Fruit fly (Drosophila melanogaster) whole organism, prepupa: ENCODE results near the gene CG17329.

ENCODE experiments used
- Blimp-1 ChIP-seq: fragments of 200-800 bp; sonication (Bioruptor generic); optimal IDR thresholded peaks from 3 replicates; lab custom pipeline; 2017; ENCODE audit warnings: missing biosample characterization, missing genetic modification characterization, mild to moderate bottlenecking, moderate library complexity, missing genetic modification reagents
- CG10631 ChIP-seq: fragments of 200-800 bp; sonication (Bioruptor generic); optimal IDR thresholded peaks from 2 replicates; lab custom pipeline; 2016; ENCODE audit warnings: missing biosample characterization, missing genetic modification characterization
- CG11294 ChIP-seq: fragments of 200-800 bp; sonication (Bioruptor generic); IDR thresholded peaks from 2 replicates; pipeline ENCODE4 v1.3.6; 2022; ENCODE audit warnings: missing biosample characterization, missing genetic modification characterization
- CG11762 ChIP-seq: fragments of 200-800 bp; sonication (Bioruptor generic); optimal IDR thresholded peaks from 3 replicates; lab custom pipeline; 2016; ENCODE audit warnings: missing biosample characterization, missing genetic modification characterization; ENCODE audit not compliant: insufficient read depth
- CG11902 ChIP-seq: fragments of 200-800 bp; sonication (Bioruptor generic); optimal IDR thresholded peaks from 3 replicates; lab custom pipeline; 2016; ENCODE audit warnings: missing biosample characterization, missing genetic modification characterization
- CG15336 ChIP-seq: fragments of 200-800 bp; sonication (Bioruptor generic); IDR thresholded peaks from 2 replicates; pipeline ENCODE4 v1.3.6; 2022; ENCODE audit warnings: missing biosample characterization, missing genetic modification characterization
- CG1621 ChIP-seq: fragments of 200-800 bp; sonication (Bioruptor generic); optimal IDR thresholded peaks from 3 replicates; lab custom pipeline; 2018; ENCODE audit warnings: missing biosample characterization, mild to moderate bottlenecking, missing genetic modification characterization
- CG16779 ChIP-seq: fragments of 200-800 bp; sonication (Bioruptor generic); optimal IDR thresholded peaks from 3 replicates; lab custom pipeline; 2017; ENCODE audit warnings: missing biosample characterization, mild to moderate bottlenecking, missing genetic modification characterization
- CG31627 ChIP-seq: fragments of 200-800 bp; sonication (Bioruptor generic); optimal IDR thresholded peaks from 3 replicates; lab custom pipeline; 2016; ENCODE audit warnings: missing biosample characterization, missing genetic modification characterization
- CG32006 ChIP-seq: fragments of 200-800 bp; sonication (Bioruptor generic); optimal IDR thresholded peaks from 3 replicates; lab custom pipeline; 2017; ENCODE audit warnings: missing biosample characterization, mild to moderate bottlenecking, missing genetic modification characterization
- CG34406 ChIP-seq: fragments of 200-800 bp; sonication (Bioruptor generic); optimal IDR thresholded peaks from 3 replicates; lab custom pipeline; 2016; ENCODE audit warnings: missing biosample characterization, missing genetic modification characterization
- CG3919 ChIP-seq: fragments of 200-800 bp; sonication (Bioruptor generic); optimal IDR thresholded peaks from 3 replicates; lab custom pipeline; 2016; ENCODE audit warnings: missing biosample characterization, missing genetic modification characterization
- CG6163 ChIP-seq: fragments of 200-800 bp; sonication (Bioruptor generic); IDR thresholded peaks from 3 replicates; pipeline ENCODE4 v1.3.6; 2022; ENCODE audit warnings: missing biosample characterization, missing genetic modification characterization
- CG6276 ChIP-seq: fragments of 200-800 bp; sonication (Bioruptor generic); optimal IDR thresholded peaks from 2 replicates; lab custom pipeline; 2017; ENCODE audit warnings: missing biosample characterization, mild to moderate bottlenecking, missing genetic modification characterization
- CG6792 ChIP-seq: fragments of 200-800 bp; sonication (Bioruptor generic); optimal IDR thresholded peaks from 3 replicates; lab custom pipeline; 2016; ENCODE audit warnings: missing biosample characterization, missing genetic modification characterization
- CG6808 ChIP-seq: fragments of 200-800 bp; sonication (Bioruptor generic); optimal IDR thresholded peaks from 3 replicates; lab custom pipeline; 2017; ENCODE audit warnings: missing biosample characterization, missing genetic modification characterization, mild to moderate bottlenecking, moderate library complexity, missing genetic modification reagents
- CG6854 ChIP-seq: fragments of 200-800 bp; sonication (Bioruptor generic); optimal IDR thresholded peaks from 2 replicates; lab custom pipeline; 2017; ENCODE audit warnings: missing biosample characterization, mild to moderate bottlenecking, missing genetic modification characterization
- CG7368 ChIP-seq: fragments of 200-800 bp; sonication (Bioruptor generic); optimal IDR thresholded peaks from 3 replicates; lab custom pipeline; 2016; ENCODE audit warnings: missing biosample characterization, missing genetic modification characterization
- CG8319 ChIP-seq: fragments of 200-800 bp; sonication (Bioruptor generic); optimal IDR thresholded peaks from 3 replicates; lab custom pipeline; 2016; ENCODE audit warnings: missing biosample characterization, missing genetic modification characterization
- CG9139 ChIP-seq: fragments of 200-800 bp; sonication (Bioruptor generic); optimal IDR thresholded peaks from 3 replicates; lab custom pipeline; 2017; ENCODE audit warnings: missing biosample characterization, mild to moderate bottlenecking, missing genetic modification characterization
- Eip93F ChIP-seq: fragments of 200-800 bp; sonication (Bioruptor generic); optimal IDR thresholded peaks from 2 replicates; lab custom pipeline; 2016; ENCODE audit warnings: missing biosample characterization, mild to moderate bottlenecking, missing genetic modification characterization
- Ets21C ChIP-seq: fragments of 200-800 bp; sonication (Bioruptor generic); optimal IDR thresholded peaks from 3 replicates; lab custom pipeline; 2016; ENCODE audit warnings: missing biosample characterization, missing genetic modification characterization
- Ets96B ChIP-seq: fragments of 200-800 bp; optimal IDR thresholded peaks from 2 replicates; lab custom pipeline; 2019; ENCODE audit warnings: missing biosample characterization, mild to moderate bottlenecking, missing genetic modification characterization, moderate library complexity
- Gug ChIP-seq: fragments of 200-800 bp; sonication (Bioruptor generic); IDR thresholded peaks from 2 replicates; pipeline ENCODE4 v1.3.6; 2022; ENCODE audit warnings: missing biosample characterization, missing genetic modification characterization
- Hr38 ChIP-seq: sonication (Bioruptor generic); optimal IDR thresholded peaks from 2 replicates; lab custom pipeline; 2016; ENCODE audit warnings: missing biosample characterization, missing genetic modification characterization
- Lpt ChIP-seq: fragments of 200-800 bp; sonication (Bioruptor generic); optimal IDR thresholded peaks from 3 replicates; lab custom pipeline; 2016; ENCODE audit warnings: missing biosample characterization, missing genetic modification characterization
- Met ChIP-seq: fragments of 200-800 bp; sonication (Bioruptor generic); optimal IDR thresholded peaks from 3 replicates; lab custom pipeline; 2016; ENCODE audit warnings: missing biosample characterization, missing genetic modification characterization
- OdsH ChIP-seq: fragments of 200-800 bp; sonication (Bioruptor generic); optimal IDR thresholded peaks from 3 replicates; lab custom pipeline; 2016; ENCODE audit warnings: missing biosample characterization, missing genetic modification characterization
- Sox102F ChIP-seq: fragments of 200-800 bp; sonication (Bioruptor generic); optimal IDR thresholded peaks from 2 replicates; lab custom pipeline; 2016; ENCODE audit warnings: missing biosample characterization, mild to moderate bottlenecking, missing genetic modification characterization
- Sox14 ChIP-seq: fragments of 200-800 bp; sonication (Bioruptor generic); optimal IDR thresholded peaks from 3 replicates; lab custom pipeline; 2016; ENCODE audit warnings: missing biosample characterization, missing genetic modification characterization
- Sox15 ChIP-seq: fragments of 200-800 bp; sonication (Bioruptor generic); optimal IDR thresholded peaks from 3 replicates; lab custom pipeline; 2016; ENCODE audit warnings: missing biosample characterization, missing genetic modification characterization
- acj6 ChIP-seq: fragments of 200-800 bp; sonication (Bioruptor generic); optimal IDR thresholded peaks from 3 replicates; lab custom pipeline; 2016; ENCODE audit warnings: missing biosample characterization, missing genetic modification characterization
- cyc ChIP-seq: fragments of 200-800 bp; sonication (Bioruptor generic); optimal IDR thresholded peaks from 3 replicates; lab custom pipeline; 2016; ENCODE audit warnings: missing biosample characterization, missing genetic modification characterization
- dac ChIP-seq: fragments of 200-800 bp; sonication (Bioruptor generic); optimal IDR thresholded peaks from 2 replicates; lab custom pipeline; 2017; ENCODE audit warnings: missing biosample characterization, mild to moderate bottlenecking, missing genetic modification characterization
- dsx ChIP-seq: fragments of 200-800 bp; optimal IDR thresholded peaks from 3 replicates; lab custom pipeline; 2019; ENCODE audit warnings: missing biosample characterization, mild to moderate bottlenecking, missing genetic modification characterization, moderate library complexity; ENCODE audit not compliant: poor library complexity, severe bottlenecking
- esn ChIP-seq: fragments of 200-800 bp; sonication (Bioruptor generic); optimal IDR thresholded peaks from 2 replicates; lab custom pipeline; 2016; ENCODE audit warnings: missing biosample characterization, mild to moderate bottlenecking, missing genetic modification characterization, moderate library complexity
- fd59A ChIP-seq: fragments of 200-800 bp; sonication (Bioruptor generic); optimal IDR thresholded peaks from 2 replicates; lab custom pipeline; 2017; ENCODE audit warnings: missing biosample characterization, mild to moderate bottlenecking, missing genetic modification characterization, missing genetic modification reagents
- fd85E ChIP-seq: fragments of 200-800 bp; sonication (Bioruptor generic); optimal IDR thresholded peaks from 3 replicates; lab custom pipeline; 2016; ENCODE audit warnings: missing biosample characterization, missing genetic modification characterization
- net ChIP-seq: fragments of 200-800 bp; sonication (Bioruptor generic); optimal IDR thresholded peaks from 3 replicates; lab custom pipeline; 2016; ENCODE audit warnings: missing biosample characterization, missing genetic modification characterization
- pdm3 ChIP-seq: fragments of 200-800 bp; sonication (Bioruptor generic); optimal IDR thresholded peaks from 3 replicates; lab custom pipeline; 2016; ENCODE audit warnings: missing biosample characterization, missing genetic modification characterization
- salr ChIP-seq, 2 experiments: fragments of 200-800 bp; sonication (Bioruptor generic); optimal IDR thresholded peaks; 3 replicates each; lab custom pipeline; 2016 to 2018; ENCODE audit warnings: missing biosample characterization in 2 of 2, missing genetic modification characterization in 2 of 2, mild to moderate bottlenecking in 1 of 2
- spab ChIP-seq: fragments of 200-800 bp; sonication (Bioruptor generic); optimal IDR thresholded peaks from 2 replicates; lab custom pipeline; 2017; ENCODE audit warnings: missing biosample characterization, mild to moderate bottlenecking, missing genetic modification characterization, missing genetic modification reagents
- svp ChIP-seq: fragments of 200-800 bp; sonication (Bioruptor generic); peaks from one replicate; lab custom pipeline; 2016; ENCODE audit warnings: missing biosample characterization, missing genetic modification characterization
- topi ChIP-seq: fragments of 200-800 bp; sonication (Bioruptor generic); optimal IDR thresholded peaks from 3 replicates; lab custom pipeline; 2016; ENCODE audit warnings: missing biosample characterization, missing genetic modification characterization
- vri ChIP-seq: fragments of 200-800 bp; sonication (Bioruptor generic); optimal IDR thresholded peaks from 3 replicates; lab custom pipeline; 2016; ENCODE audit warnings: missing biosample characterization, mild to moderate bottlenecking, missing genetic modification characterization

Gene CG17329

dm6 chr2L:16290984-16291383 is at the start of gene CG17329:
TSS of gene CG17329 (plus strand) at chr2L:16291284.
- no peak for TF ChIP-seq CG10631 (GFP tag; lab: Kevin White, UChicago)
- no peak for TF ChIP-seq svp (GFP tag; lab: Kevin White, UChicago)
- TF ChIP-seq Sox15 (GFP tag; lab: Kevin White, UChicago): no peak
- TF ChIP-seq vri (GFP tag; lab: Kevin White, UChicago): no peak

dm6 chr2L:16241639-16242038 is 49.4 kb upstream of the CG17329 start, which contains the start of gene CG42818:
TSS of gene CG42818 (plus strand) at chr2L:16241939.
- TF ChIP-seq spab (GFP tag; lab: Kevin White, UChicago) (no peak), CG15336 (GFP tag; lab: Robert Waterston, UW) (no peak), Ets96B (no peak), CG32006 (no peak), Ets21C (GFP tag; lab: Kevin White, UChicago) (no peak), Met (no peak), CG6163 (GFP tag; lab: Robert Waterston, UW) (no peak), CG7368 (GFP tag; lab: Kevin White, UChicago) (no peak), Eip93F (GFP tag; lab: Kevin White, UChicago) (no peak), Sox102F (GFP tag; lab: Kevin White, UChicago) (no peak), dac (GFP tag; lab: Kevin White, UChicago) (no peak), CG1621 (tag; lab: Kevin White, UChicago) (no peak), esn (no peak), topi (GFP tag; lab: Kevin White, UChicago) (no peak), Blimp-1 (no peak), CG6854 (GFP tag; lab: Kevin White, UChicago) (no peak), CG34406 (GFP tag; lab: Kevin White, UChicago) (no peak), Lpt (GFP tag; lab: Kevin White, UChicago) (no peak), CG11902 (no peak), CG10631 (GFP tag; lab: Kevin White, UChicago) (no peak)

dm6 chr2L:16251598-16252131 is 39.4 kb upstream of the CG17329 start, which contains the start of gene CG46309:
TSS of gene CG46309 (minus strand) at chr2L:16251788.
- peak; percentile 50 for TF ChIP-seq Sox102F (GFP tag; lab: Kevin White, UChicago)
- TF ChIP-seq acj6: peak; percentile 56
- TF ChIP-seq Ets21C (GFP tag; lab: Kevin White, UChicago): peak; percentile 8
- TF ChIP-seq CG11294 (GFP tag; lab: Robert Waterston, UW): no peak
- peak; percentile 62 for TF ChIP-seq vri (GFP tag; lab: Kevin White, UChicago)
- TF ChIP-seq Lpt (GFP tag; lab: Kevin White, UChicago): peak; percentile 8
- peak; percentile 53 for TF ChIP-seq Sox14 (GFP tag; lab: Kevin White, UChicago)
- no peak for TF ChIP-seq Blimp-1
- no peak for TF ChIP-seq Ets96B
- TF ChIP-seq svp (GFP tag; lab: Kevin White, UChicago): no peak
- TF ChIP-seq fd59A (GFP tag; lab: Kevin White, UChicago): no peak
- TF ChIP-seq CG10631 (GFP tag; lab: Kevin White, UChicago): no peak
- TF ChIP-seq CG11762 (GFP tag; lab: Kevin White, UChicago): peak; percentile 10
- TF ChIP-seq CG31627 (GFP tag; lab: Kevin White, UChicago): peak; percentile 51
- TF ChIP-seq Sox15 (GFP tag; lab: Kevin White, UChicago): no peak
- TF ChIP-seq CG6808 (GFP tag; lab: Kevin White, UChicago): no peak
- TF ChIP-seq OdsH: peak; percentile 49
- no peak for TF ChIP-seq Gug
- no peak for TF ChIP-seq Hr38 (GFP tag; lab: Kevin White, UChicago)
- TF ChIP-seq CG7368 (GFP tag; lab: Kevin White, UChicago): no peak
- no peak for TF ChIP-seq CG6854 (GFP tag; lab: Kevin White, UChicago)
- TF ChIP-seq net (GFP tag; lab: Kevin White, UChicago): no peak
- TF ChIP-seq pdm3 (GFP tag; lab: Kevin White, UChicago): peak; percentile 44
- no peak for TF ChIP-seq CG1621 (tag; lab: Kevin White, UChicago)
- TF ChIP-seq salr (GFP tag; optimal IDR thresholded peaks at IDR 0.05; lab: Kevin White, UChicago): peak in 1 of 2 experiments; percentile 31
- no peak for TF ChIP-seq CG9139 (GFP tag; lab: Kevin White, UChicago)
- TF ChIP-seq CG6276: no peak
- TF ChIP-seq fd85E (GFP tag; lab: Kevin White, UChicago): no peak
- no peak for TF ChIP-seq CG6792 (GFP tag; lab: Kevin White, UChicago)
- peak; percentile 53 for TF ChIP-seq esn
- TF ChIP-seq CG15336 (GFP tag; lab: Robert Waterston, UW): no peak
- no peak for TF ChIP-seq dac (GFP tag; lab: Kevin White, UChicago)
- peak; percentile 43 for TF ChIP-seq cyc (GFP tag; lab: Kevin White, UChicago)
- peak; percentile 53 for TF ChIP-seq topi (GFP tag; lab: Kevin White, UChicago)
- no peak for TF ChIP-seq CG8319 (GFP tag; lab: Kevin White, UChicago)
- TF ChIP-seq dsx (GFP tag; lab: Kevin White, UChicago): no peak
- TF ChIP-seq CG3919: no peak
- no peak for TF ChIP-seq CG16779 (tag; lab: Kevin White, UChicago)
